Worm (Caenorhabditis elegans) whole organism, young adult: ENCODE results near the gene dyf-2.
A peak's percentile ranks its signal among the peaks of the same experiment; 100 is the strongest.

ENCODE experiments used
- B0019.2 ChIP-seq: fragments of 200-800 bp; sonication (Bioruptor generic); conservative IDR thresholded peaks from 2 replicates; pipeline ENCODE4 v1.3.6; 2022; ENCODE audit warnings: missing genetic modification reagents, missing genetic modification characterization, missing compliant biosample characterization
- B0336.3 ChIP-seq: fragments of 200-800 bp; sonication (Bioruptor generic); IDR thresholded peaks from 2 replicates; pipeline ENCODE4 v1.3.6; 2022; ENCODE audit warnings: missing genetic modification characterization, missing compliant biosample characterization
- C06A6.2 ChIP-seq: fragments of 200-800 bp; sonication (Bioruptor generic); conservative IDR thresholded peaks from 2 replicates; pipeline ENCODE4 v1.3.6; 2022; ENCODE audit warnings: missing genetic modification characterization, missing compliant biosample characterization
- C17E4.6 ChIP-seq: fragments of 200-800 bp; sonication (Bioruptor generic); IDR thresholded peaks from 2 replicates; pipeline ENCODE4 v1.3.6; 2022; ENCODE audit warnings: missing genetic modification reagents, missing genetic modification characterization, missing compliant biosample characterization
- F22D6.2 ChIP-seq: sonication (generic microtip); optimal IDR thresholded peaks from 2 replicates; lab custom pipeline; 2016; ENCODE audit warnings: mild to moderate bottlenecking, missing genetic modification characterization, missing compliant biosample characterization
- F23B12.7 ChIP-seq: sonication (generic microtip); optimal IDR thresholded peaks from 2 replicates; lab custom pipeline; 2017; ENCODE audit warnings: missing genetic modification characterization, mild to moderate bottlenecking, missing compliant biosample characterization, antibody characterized with exemption, moderate library complexity; ENCODE audit not compliant: insufficient read depth
- F33H1.4 ChIP-seq: fragments of 200-800 bp; sonication (Bioruptor generic); IDR thresholded peaks from 2 replicates; pipeline ENCODE4 v1.3.6; 2022; ENCODE audit warnings: missing genetic modification reagents, missing genetic modification characterization, missing compliant biosample characterization
- F52B5.7 ChIP-seq: sonication (generic microtip); optimal IDR thresholded peaks from 2 replicates; lab custom pipeline; 2016; ENCODE audit warnings: mild to moderate bottlenecking, missing genetic modification characterization, missing compliant biosample characterization
- F55B11.4 ChIP-seq: sonication (generic microtip); optimal IDR thresholded peaks from 2 replicates; lab custom pipeline; 2016; ENCODE audit warnings: missing compliant biosample characterization, missing genetic modification characterization, borderline replicate concordance; ENCODE audit not compliant: insufficient read depth
- K12H6.12 ChIP-seq: fragments of 200-800 bp; sonication (Bioruptor generic); optimal IDR thresholded peaks from 2 replicates; lab custom pipeline; 2018; ENCODE audit warnings: mild to moderate bottlenecking, missing genetic modification characterization, missing compliant biosample characterization
- Y53G8AR.9 ChIP-seq: fragments of 200-800 bp; sonication (Bioruptor generic); conservative IDR thresholded peaks from 2 replicates; pipeline ENCODE4 v1.3.6; 2022; ENCODE audit warnings: missing genetic modification reagents, missing genetic modification characterization, missing compliant biosample characterization
- Y67H2A.10 ChIP-seq: fragments of 200-800 bp; sonication (Bioruptor generic); conservative IDR thresholded peaks from 2 replicates; pipeline ENCODE4 v1.3.6; 2022; ENCODE audit warnings: missing genetic modification reagents, missing genetic modification characterization, missing compliant biosample characterization
- ZK185.1 ChIP-seq: sonication (generic microtip); optimal IDR thresholded peaks from 2 replicates; lab custom pipeline; 2016; ENCODE audit warnings: mild to moderate bottlenecking, missing genetic modification characterization, missing compliant biosample characterization; ENCODE audit not compliant: poor library complexity, severe bottlenecking
- akir-1 ChIP-seq: fragments of 200-800 bp; sonication (Bioruptor generic); optimal IDR thresholded peaks from 2 replicates; lab custom pipeline; 2018; ENCODE audit warnings: mild to moderate bottlenecking, missing genetic modification characterization, moderate library complexity, missing compliant biosample characterization
- ama-1 ChIP-seq, 3 experiments: fragments of 150-350 bp in 1 of 3; sonication (generic microtip) in 2 of 3; optimal IDR thresholded peaks; 2 replicates each; lab custom pipeline; 2014 to 2018; ENCODE audit warnings: missing biosample characterization in 2 of 3, missing genetic modification characterization in 2 of 3, missing genetic modification reagents in 2 of 3
- aptf-2 ChIP-seq: fragments of 200-800 bp; sonication (Bioruptor generic); conservative IDR thresholded peaks from 2 replicates; pipeline ENCODE4 v1.3.6; 2022; ENCODE audit warnings: missing genetic modification reagents, missing genetic modification characterization, missing compliant biosample characterization
- attf-5 ChIP-seq: fragments of 200-800 bp; sonication (Bioruptor generic); optimal IDR thresholded peaks from 2 replicates; lab custom pipeline; 2018; ENCODE audit warnings: mild to moderate bottlenecking, missing genetic modification characterization, missing compliant biosample characterization
- ccch-3 ChIP-seq: fragments of 200-800 bp; sonication (Bioruptor generic); optimal IDR thresholded peaks from 2 replicates; lab custom pipeline; 2018; ENCODE audit warnings: mild to moderate bottlenecking, missing genetic modification characterization, missing compliant biosample characterization
- cebp-2 ChIP-seq: fragments of 200-800 bp; sonication (Bioruptor generic); IDR thresholded peaks from 2 replicates; pipeline ENCODE4 v1.3.6; 2022; ENCODE audit warnings: missing genetic modification characterization, missing compliant biosample characterization
- ceh-100 ChIP-seq: fragments of 200-800 bp; sonication (Bioruptor generic); IDR thresholded peaks from 2 replicates; pipeline ENCODE4 v1.3.6; 2022; ENCODE audit warnings: missing genetic modification reagents, missing genetic modification characterization, missing compliant biosample characterization
- ceh-27 ChIP-seq: fragments of 200-800 bp; sonication (Bioruptor generic); optimal IDR thresholded peaks from 2 replicates; lab custom pipeline; 2018; ENCODE audit warnings: mild to moderate bottlenecking, missing genetic modification characterization, moderate library complexity, missing compliant biosample characterization
- dpl-1 ChIP-seq: fragments of 150-350 bp; optimal IDR thresholded peaks from 2 replicates; lab custom pipeline; 2014; ENCODE audit warnings: missing biosample characterization, missing genetic modification reagents, missing genetic modification characterization
- egl-18 ChIP-seq: fragments of 200-800 bp; sonication (Bioruptor generic); IDR thresholded peaks from 2 replicates; pipeline ENCODE4 v1.3.6; 2022; ENCODE audit warnings: missing genetic modification reagents, missing genetic modification characterization, missing compliant biosample characterization
- egl-44 ChIP-seq: fragments of 200-800 bp; sonication (Bioruptor generic); IDR thresholded peaks from 2 replicates; pipeline ENCODE4 v1.3.6; 2022; ENCODE audit warnings: missing genetic modification reagents, missing genetic modification characterization, missing compliant biosample characterization
- fkh-3 ChIP-seq: sonication (generic microtip); optimal IDR thresholded peaks from 2 replicates; lab custom pipeline; 2016; ENCODE audit warnings: mild to moderate bottlenecking, missing genetic modification characterization, missing compliant biosample characterization
- him-1 ChIP-seq: sonication (generic microtip); optimal IDR thresholded peaks from 2 replicates; lab custom pipeline; 2016; ENCODE audit warnings: missing genotype, missing genetic modification reagents, missing genetic modification characterization, missing compliant biosample characterization
- hmg-1.2 ChIP-seq: fragments of 200-800 bp; sonication (Bioruptor generic); IDR thresholded peaks from 2 replicates; pipeline ENCODE4 v1.3.6; 2022; ENCODE audit warnings: missing genetic modification reagents, missing genetic modification characterization, missing compliant biosample characterization
- hmg-20 ChIP-seq: fragments of 200-800 bp; sonication (Bioruptor generic); IDR thresholded peaks from 2 replicates; pipeline ENCODE4 v1.3.6; 2022; ENCODE audit warnings: missing genetic modification reagents, missing genetic modification characterization, missing compliant biosample characterization
- lin-35 ChIP-seq, 3 experiments: fragments of 150-350 bp in 2 of 3; sonication (generic microtip) in 1 of 3; optimal IDR thresholded peaks; 2 replicates each; lab custom pipeline; 2014 to 2018; ENCODE audit warnings: missing biosample characterization in 3 of 3, missing genetic modification characterization in 3 of 3, missing genetic modification reagents in 3 of 3
- lin-40 ChIP-seq: sonication (generic microtip); optimal IDR thresholded peaks from 2 replicates; lab custom pipeline; 2016; ENCODE audit warnings: missing genetic modification characterization, mild to moderate bottlenecking, missing compliant biosample characterization, missing genotype, missing genetic modification reagents
- lin-54 ChIP-seq: fragments of 200-800 bp; sonication (Bioruptor generic); optimal IDR thresholded peaks from 2 replicates; lab custom pipeline; 2018; ENCODE audit warnings: mild to moderate bottlenecking, missing genetic modification characterization, missing compliant biosample characterization
- madf-3 ChIP-seq: fragments of 200-800 bp; sonication (Bioruptor generic); IDR thresholded peaks from 2 replicates; pipeline ENCODE4 v1.3.6; 2022; ENCODE audit warnings: missing genetic modification reagents, missing genetic modification characterization, missing compliant biosample characterization
- madf-6 ChIP-seq: fragments of 200-800 bp; sonication (Bioruptor generic); IDR thresholded peaks from 2 replicates; pipeline ENCODE4 v1.3.6; 2022; ENCODE audit warnings: missing genetic modification reagents, missing genetic modification characterization, missing compliant biosample characterization
- madf-8 ChIP-seq: fragments of 200-800 bp; sonication (Bioruptor generic); conservative IDR thresholded peaks from 2 replicates; pipeline ENCODE4 v1.3.6; 2022; ENCODE audit warnings: missing genetic modification reagents, missing genetic modification characterization, missing compliant biosample characterization
- mxl-1 ChIP-seq: sonication (generic microtip); optimal IDR thresholded peaks from 2 replicates; lab custom pipeline; 2016; ENCODE audit warnings: missing genetic modification characterization, missing compliant biosample characterization
- nfya-2 ChIP-seq: fragments of 200-800 bp; sonication (Bioruptor generic); IDR thresholded peaks from 2 replicates; pipeline ENCODE4 v1.3.6; 2022; ENCODE audit warnings: missing genetic modification reagents, missing genetic modification characterization, missing compliant biosample characterization
- nfyb-1 ChIP-seq: fragments of 200-800 bp; sonication (Bioruptor generic); IDR thresholded peaks from 2 replicates; pipeline ENCODE4 v1.3.6; 2022; ENCODE audit warnings: missing genetic modification reagents, missing genetic modification characterization, missing compliant biosample characterization
- nhr-80 ChIP-seq: sonication (generic microtip); optimal IDR thresholded peaks from 2 replicates; lab custom pipeline; 2016; ENCODE audit warnings: missing genetic modification characterization, missing compliant biosample characterization
- pha-4 ChIP-seq: fragments of 150-350 bp; sonication (generic microtip); optimal IDR thresholded peaks from 2 replicates; lab custom pipeline; 2014; ENCODE audit warnings: missing biosample characterization, missing genetic modification reagents, missing genetic modification characterization
- repo-1 ChIP-seq: sonication (generic microtip); optimal IDR thresholded peaks from 2 replicates; lab custom pipeline; 2017; ENCODE audit warnings: mild to moderate bottlenecking, missing genetic modification characterization, missing compliant biosample characterization
- sdz-38 ChIP-seq: sonication (generic microtip); optimal IDR thresholded peaks from 2 replicates; lab custom pipeline; 2016; ENCODE audit warnings: missing genotype, missing genetic modification characterization, missing compliant biosample characterization
- sea-2 ChIP-seq: fragments of 200-800 bp; sonication (Bioruptor generic); IDR thresholded peaks from 2 replicates; pipeline ENCODE4 v1.3.6; 2022; ENCODE audit warnings: missing genetic modification characterization, missing compliant biosample characterization
- snpc-1.1 ChIP-seq: sonication (generic microtip); optimal IDR thresholded peaks from 2 replicates; lab custom pipeline; 2017; ENCODE audit warnings: missing genetic modification characterization, mild to moderate bottlenecking, missing compliant biosample characterization, antibody characterized with exemption, moderate library complexity, missing genotype, missing genetic modification reagents; ENCODE audit not compliant: insufficient read depth
- tbp1 ChIP-seq: fragments of 200-800 bp; sonication (Bioruptor generic); optimal IDR thresholded peaks from 2 replicates; lab custom pipeline; 2018; ENCODE audit warnings: mild to moderate bottlenecking, missing genetic modification characterization, missing compliant biosample characterization
- unc-130 ChIP-seq: sonication (generic microtip); optimal IDR thresholded peaks from 2 replicates; lab custom pipeline; 2016; ENCODE audit warnings: missing genetic modification reagents, missing genetic modification characterization, missing compliant biosample characterization
- xnd-1 ChIP-seq: sonication (generic microtip); optimal IDR thresholded peaks from 2 replicates; lab custom pipeline; 2016; ENCODE audit warnings: missing genotype, missing genetic modification reagents, missing genetic modification characterization, missing compliant biosample characterization
- ztf-18 ChIP-seq: sonication (generic microtip); optimal IDR thresholded peaks from 2 replicates; lab custom pipeline; 2016; ENCODE audit warnings: missing genotype, mild to moderate bottlenecking, missing genetic modification characterization, missing compliant biosample characterization
- ztf-22 ChIP-seq: fragments of 200-800 bp; sonication (Bioruptor generic); optimal IDR thresholded peaks from 2 replicates; lab custom pipeline; 2018; ENCODE audit warnings: mild to moderate bottlenecking, missing genetic modification characterization, moderate library complexity, missing compliant biosample characterization
- ztf-3 ChIP-seq: fragments of 200-800 bp; sonication (Bioruptor generic); optimal IDR thresholded peaks from 2 replicates; lab custom pipeline; 2018; ENCODE audit warnings: mild to moderate bottlenecking, missing genetic modification characterization, missing compliant biosample characterization

Gene dyf-2

ce11 chrIII:13721066-13721465, 34.8 kb upstream of the dyf-2 start (continued):
- TF ChIP-seq lin-54 (no peak), nfyb-1 (GFP tag; lab: Robert Waterston, UW) (0 out of 2 replicates have a peak, but pooled peaks have one; percentile 14), cebp-2 (GFP tag; lab: Robert Waterston, UW) (0 out of 2 replicates have a peak, but pooled peaks have one; percentile 59), F52B5.7 (tag; lab: Kevin White, UChicago) (peak; percentile 35), ccch-3 (GFP tag; lab: Kevin White, UChicago) (no peak), ceh-100 (GFP tag; lab: Robert Waterston, UW) (no peak), mxl-1 (no peak), ztf-3 (no peak), Y53G8AR.9 (GFP tag; lab: Robert Waterston, UW) (no peak), snpc-1.1 (tag; lab: Kevin White, UChicago) (no peak), Y67H2A.10 (GFP tag; lab: Robert Waterston, UW) (no peak), madf-6 (GFP tag; lab: Robert Waterston, UW) (peak; percentile 36; the same call in 1 of the 2 replicates), egl-18 (GFP tag; lab: Robert Waterston, UW) (no peak), ztf-22 (GFP tag; lab: Kevin White, UChicago) (no peak), aptf-2 (GFP tag; lab: Robert Waterston, UW) (no peak), K12H6.12 (tag; lab: Kevin White, UChicago) (peak; percentile 52), nhr-80 (no peak), C06A6.2 (GFP tag; lab: Robert Waterston, UW) (peak; percentile 45; the same call in 1 of the 2 replicates), B0336.3 (peak; percentile 42; the same call in 1 of the 2 replicates), ztf-18 (tag; lab: Kevin White, UChicago) (no peak), ceh-27 (no peak), akir-1 (GFP tag; lab: Kevin White, UChicago) (peak; percentile 74), attf-5 (GFP tag; lab: Kevin White, UChicago) (no peak), F22D6.2 (tag; lab: Kevin White, UChicago) (no peak), unc-130 (GFP tag; lab: Kevin White, UChicago) (no peak), nfya-2 (GFP tag; lab: Robert Waterston, UW) (no peak), egl-44 (GFP tag; lab: Robert Waterston, UW) (no peak), hmg-1.2 (peak; percentile 25; the same call in 1 of the 2 replicates), xnd-1 (no peak), him-1 (tag; lab: Kevin White, UChicago) (no peak), sdz-38 (no peak), F55B11.4 (no peak), ama-1 (optimal IDR thresholded peaks at IDR 0.05; lab: Kevin White, UChicago) (no peak), ama-1 (GFP tag; optimal IDR thresholded peaks at IDR 0.05; lab: Kevin White, UChicago) (no peak), ZK185.1 (no peak), sea-2 (no peak), fkh-3 (no peak), tbp1 (no peak), madf-8 (GFP tag; lab: Robert Waterston, UW) (no peak), B0019.2 (GFP tag; lab: Robert Waterston, UW) (no peak), lin-35 (GFP tag; optimal IDR thresholded peaks at IDR 0.05; lab: Kevin White, UChicago) (no peak), hmg-20 (GFP tag; lab: Robert Waterston, UW) (no peak), lin-40 (tag; lab: Kevin White, UChicago) (no peak), pha-4 (tag; lab: Kevin White, UChicago) (no peak), F33H1.4 (no peak), C17E4.6 (GFP tag; lab: Robert Waterston, UW) (no peak), repo-1 (tag; lab: Kevin White, UChicago) (peak; percentile 48), dpl-1 (GFP tag; lab: Kevin White, UChicago) (no peak), F23B12.7 (tag; lab: Kevin White, UChicago) (no peak), madf-3 (GFP tag; lab: Robert Waterston, UW) (no peak)
